Fruit fly (Drosophila melanogaster) whole organism, prepupa: ENCODE data around the gene CG10226.

Source experiments
- Blimp-1 ChIP-seq: fragments of 200-800 bp; sonication (Bioruptor generic); optimal IDR thresholded peaks from 3 replicates; lab custom pipeline; 2017; ENCODE audit warnings: missing biosample characterization, missing genetic modification characterization, mild to moderate bottlenecking, moderate library complexity, missing genetic modification reagents
- CG10631 ChIP-seq: fragments of 200-800 bp; sonication (Bioruptor generic); optimal IDR thresholded peaks from 2 replicates; lab custom pipeline; 2016; ENCODE audit warnings: missing biosample characterization, missing genetic modification characterization
- CG11902 ChIP-seq: fragments of 200-800 bp; sonication (Bioruptor generic); optimal IDR thresholded peaks from 3 replicates; lab custom pipeline; 2016; ENCODE audit warnings: missing biosample characterization, missing genetic modification characterization
- CG15336 ChIP-seq: fragments of 200-800 bp; sonication (Bioruptor generic); IDR thresholded peaks from 2 replicates; pipeline ENCODE4 v1.3.6; 2022; ENCODE audit warnings: missing biosample characterization, missing genetic modification characterization
- CG1621 ChIP-seq: fragments of 200-800 bp; sonication (Bioruptor generic); optimal IDR thresholded peaks from 3 replicates; lab custom pipeline; 2018; ENCODE audit warnings: missing biosample characterization, mild to moderate bottlenecking, missing genetic modification characterization
- CG3032 ChIP-seq: fragments of 200-800 bp; optimal IDR thresholded peaks from 2 replicates; lab custom pipeline; 2019; ENCODE audit warnings: missing biosample characterization, mild to moderate bottlenecking, missing genetic modification characterization, moderate library complexity
- CG32006 ChIP-seq: fragments of 200-800 bp; sonication (Bioruptor generic); optimal IDR thresholded peaks from 3 replicates; lab custom pipeline; 2017; ENCODE audit warnings: missing biosample characterization, mild to moderate bottlenecking, missing genetic modification characterization
- CG34406 ChIP-seq: fragments of 200-800 bp; sonication (Bioruptor generic); optimal IDR thresholded peaks from 3 replicates; lab custom pipeline; 2016; ENCODE audit warnings: missing biosample characterization, missing genetic modification characterization
- CG3919 ChIP-seq: fragments of 200-800 bp; sonication (Bioruptor generic); optimal IDR thresholded peaks from 3 replicates; lab custom pipeline; 2016; ENCODE audit warnings: missing biosample characterization, missing genetic modification characterization
- CG4318 ChIP-seq: fragments of 200-800 bp; sonication (Bioruptor generic); optimal IDR thresholded peaks from 3 replicates; lab custom pipeline; 2017; ENCODE audit warnings: missing biosample characterization, mild to moderate bottlenecking, missing genetic modification characterization
- CG6276 ChIP-seq: fragments of 200-800 bp; sonication (Bioruptor generic); optimal IDR thresholded peaks from 2 replicates; lab custom pipeline; 2017; ENCODE audit warnings: missing biosample characterization, mild to moderate bottlenecking, missing genetic modification characterization
- CG6792 ChIP-seq: fragments of 200-800 bp; sonication (Bioruptor generic); optimal IDR thresholded peaks from 3 replicates; lab custom pipeline; 2016; ENCODE audit warnings: missing biosample characterization, missing genetic modification characterization
- CG6808 ChIP-seq: fragments of 200-800 bp; sonication (Bioruptor generic); optimal IDR thresholded peaks from 3 replicates; lab custom pipeline; 2017; ENCODE audit warnings: missing biosample characterization, missing genetic modification characterization, mild to moderate bottlenecking, moderate library complexity, missing genetic modification reagents
- CG6854 ChIP-seq: fragments of 200-800 bp; sonication (Bioruptor generic); optimal IDR thresholded peaks from 2 replicates; lab custom pipeline; 2017; ENCODE audit warnings: missing biosample characterization, mild to moderate bottlenecking, missing genetic modification characterization
- CG7368 ChIP-seq: fragments of 200-800 bp; sonication (Bioruptor generic); optimal IDR thresholded peaks from 3 replicates; lab custom pipeline; 2016; ENCODE audit warnings: missing biosample characterization, missing genetic modification characterization
- CG8632 ChIP-seq: fragments of 200-800 bp; sonication (Bioruptor generic); optimal IDR thresholded peaks from 3 replicates; lab custom pipeline; 2016; ENCODE audit warnings: missing biosample characterization, missing genetic modification characterization
- CG9139 ChIP-seq: fragments of 200-800 bp; sonication (Bioruptor generic); optimal IDR thresholded peaks from 3 replicates; lab custom pipeline; 2017; ENCODE audit warnings: missing biosample characterization, mild to moderate bottlenecking, missing genetic modification characterization
- Eip75B ChIP-seq: fragments of 200-800 bp; sonication (Bioruptor generic); optimal IDR thresholded peaks from 3 replicates; lab custom pipeline; 2016; ENCODE audit warnings: missing biosample characterization, missing genetic modification characterization
- Eip78C ChIP-seq: fragments of 200-800 bp; sonication (Bioruptor generic); peaks from one replicate; lab custom pipeline; 2016; ENCODE audit warnings: missing biosample characterization, missing genetic modification characterization
- Eip93F ChIP-seq: fragments of 200-800 bp; sonication (Bioruptor generic); optimal IDR thresholded peaks from 2 replicates; lab custom pipeline; 2016; ENCODE audit warnings: missing biosample characterization, mild to moderate bottlenecking, missing genetic modification characterization
- Ets21C ChIP-seq: fragments of 200-800 bp; sonication (Bioruptor generic); optimal IDR thresholded peaks from 3 replicates; lab custom pipeline; 2016; ENCODE audit warnings: missing biosample characterization, missing genetic modification characterization
- Gug ChIP-seq: fragments of 200-800 bp; sonication (Bioruptor generic); IDR thresholded peaks from 2 replicates; pipeline ENCODE4 v1.3.6; 2022; ENCODE audit warnings: missing biosample characterization, missing genetic modification characterization
- Hr38 ChIP-seq: sonication (Bioruptor generic); optimal IDR thresholded peaks from 2 replicates; lab custom pipeline; 2016; ENCODE audit warnings: missing biosample characterization, missing genetic modification characterization
- Hr39 ChIP-seq: fragments of 200-800 bp; sonication (Bioruptor generic); optimal IDR thresholded peaks from 2 replicates; lab custom pipeline; 2016; ENCODE audit warnings: missing biosample characterization, missing genetic modification characterization
- Hr4 ChIP-seq: fragments of 200-800 bp; sonication (Bioruptor generic); optimal IDR thresholded peaks from 3 replicates; lab custom pipeline; 2016; ENCODE audit warnings: missing biosample characterization, missing genetic modification characterization
- Lpt ChIP-seq: fragments of 200-800 bp; sonication (Bioruptor generic); optimal IDR thresholded peaks from 3 replicates; lab custom pipeline; 2016; ENCODE audit warnings: missing biosample characterization, missing genetic modification characterization
- Smox ChIP-seq: fragments of 200-800 bp; sonication (Bioruptor generic); optimal IDR thresholded peaks from 3 replicates; lab custom pipeline; 2016; ENCODE audit warnings: missing biosample characterization, missing genetic modification characterization
- Sox102F ChIP-seq: fragments of 200-800 bp; sonication (Bioruptor generic); optimal IDR thresholded peaks from 2 replicates; lab custom pipeline; 2016; ENCODE audit warnings: missing biosample characterization, mild to moderate bottlenecking, missing genetic modification characterization
- Sox14 ChIP-seq: fragments of 200-800 bp; sonication (Bioruptor generic); optimal IDR thresholded peaks from 3 replicates; lab custom pipeline; 2016; ENCODE audit warnings: missing biosample characterization, missing genetic modification characterization
- Sox15 ChIP-seq: fragments of 200-800 bp; sonication (Bioruptor generic); optimal IDR thresholded peaks from 3 replicates; lab custom pipeline; 2016; ENCODE audit warnings: missing biosample characterization, missing genetic modification characterization
- achi ChIP-seq: fragments of 200-800 bp; sonication (Bioruptor generic); optimal IDR thresholded peaks from 3 replicates; lab custom pipeline; 2016; ENCODE audit warnings: missing biosample characterization, missing genetic modification characterization
- acj6 ChIP-seq: fragments of 200-800 bp; sonication (Bioruptor generic); optimal IDR thresholded peaks from 3 replicates; lab custom pipeline; 2016; ENCODE audit warnings: missing biosample characterization, missing genetic modification characterization
- cyc ChIP-seq: fragments of 200-800 bp; sonication (Bioruptor generic); optimal IDR thresholded peaks from 3 replicates; lab custom pipeline; 2016; ENCODE audit warnings: missing biosample characterization, missing genetic modification characterization
- dac ChIP-seq: fragments of 200-800 bp; sonication (Bioruptor generic); optimal IDR thresholded peaks from 2 replicates; lab custom pipeline; 2017; ENCODE audit warnings: missing biosample characterization, mild to moderate bottlenecking, missing genetic modification characterization
- dsx ChIP-seq: fragments of 200-800 bp; optimal IDR thresholded peaks from 3 replicates; lab custom pipeline; 2019; ENCODE audit warnings: missing biosample characterization, mild to moderate bottlenecking, missing genetic modification characterization, moderate library complexity; ENCODE audit not compliant: poor library complexity, severe bottlenecking
- esn ChIP-seq: fragments of 200-800 bp; sonication (Bioruptor generic); optimal IDR thresholded peaks from 2 replicates; lab custom pipeline; 2016; ENCODE audit warnings: missing biosample characterization, mild to moderate bottlenecking, missing genetic modification characterization, moderate library complexity
- fd59A ChIP-seq: fragments of 200-800 bp; sonication (Bioruptor generic); optimal IDR thresholded peaks from 2 replicates; lab custom pipeline; 2017; ENCODE audit warnings: missing biosample characterization, mild to moderate bottlenecking, missing genetic modification characterization, missing genetic modification reagents
- fd85E ChIP-seq: fragments of 200-800 bp; sonication (Bioruptor generic); optimal IDR thresholded peaks from 3 replicates; lab custom pipeline; 2016; ENCODE audit warnings: missing biosample characterization, missing genetic modification characterization
- fkh ChIP-seq: fragments of 200-800 bp; sonication (Bioruptor generic); optimal IDR thresholded peaks from 3 replicates; lab custom pipeline; 2017; ENCODE audit warnings: missing biosample characterization, mild to moderate bottlenecking, missing genetic modification characterization, moderate library complexity
- net ChIP-seq: fragments of 200-800 bp; sonication (Bioruptor generic); optimal IDR thresholded peaks from 3 replicates; lab custom pipeline; 2016; ENCODE audit warnings: missing biosample characterization, missing genetic modification characterization
- spab ChIP-seq: fragments of 200-800 bp; sonication (Bioruptor generic); optimal IDR thresholded peaks from 2 replicates; lab custom pipeline; 2017; ENCODE audit warnings: missing biosample characterization, mild to moderate bottlenecking, missing genetic modification characterization, missing genetic modification reagents
- ss ChIP-seq, 2 experiments: fragments of 200-800 bp; sonication (Bioruptor generic); optimal IDR thresholded peaks; 2 replicates in 1 of 2; 3 replicates in 1 of 2; lab custom pipeline; 2017 to 2018; ENCODE audit warnings: mild to moderate bottlenecking in 2 of 2, missing biosample characterization in 2 of 2, missing genetic modification characterization in 2 of 2, moderate library complexity in 1 of 2
- topi ChIP-seq: fragments of 200-800 bp; sonication (Bioruptor generic); optimal IDR thresholded peaks from 3 replicates; lab custom pipeline; 2016; ENCODE audit warnings: missing biosample characterization, missing genetic modification characterization
- vri ChIP-seq: fragments of 200-800 bp; sonication (Bioruptor generic); optimal IDR thresholded peaks from 3 replicates; lab custom pipeline; 2016; ENCODE audit warnings: missing biosample characterization, mild to moderate bottlenecking, missing genetic modification characterization

The CG10226 gene

DNA sequence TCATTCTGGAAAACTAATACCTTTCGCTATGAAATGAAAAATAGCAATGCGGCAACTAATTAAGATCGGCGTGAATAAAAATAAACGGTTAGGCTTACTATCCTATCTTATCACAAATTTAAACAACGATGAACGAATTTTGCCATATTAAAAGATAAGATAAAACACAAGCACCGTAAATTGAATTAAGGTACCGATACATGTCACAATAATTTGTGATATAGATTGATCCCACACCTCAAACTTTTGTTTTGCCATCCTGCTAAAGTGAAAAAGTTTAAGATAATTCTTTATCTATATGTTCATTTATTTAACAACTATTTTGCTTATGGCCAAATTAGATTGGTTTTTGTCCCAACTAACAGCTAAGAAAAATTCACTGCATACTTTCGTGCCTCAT lies 5.8 kb downstream of the CG10226 start, which contains the start of gene CG42714:
Gene CG42714 (minus strand): TSS at position 22 of the 400 bp plus-strand sequence.
- no peak for TF ChIP-seq Eip75B
- TF ChIP-seq Smox (GFP tag; lab: Kevin White, UChicago) = no peak
- no peak for TF ChIP-seq Ets21C
- TF ChIP-seq CG6808 = no peak
- no peak for TF ChIP-seq Sox102F
- TF ChIP-seq achi (GFP tag; lab: Kevin White, UChicago) = no peak
- no peak for TF ChIP-seq CG1621 (tag; lab: Kevin White, UChicago)
- TF ChIP-seq, all 60 proteins: peak for 0

DNA sequence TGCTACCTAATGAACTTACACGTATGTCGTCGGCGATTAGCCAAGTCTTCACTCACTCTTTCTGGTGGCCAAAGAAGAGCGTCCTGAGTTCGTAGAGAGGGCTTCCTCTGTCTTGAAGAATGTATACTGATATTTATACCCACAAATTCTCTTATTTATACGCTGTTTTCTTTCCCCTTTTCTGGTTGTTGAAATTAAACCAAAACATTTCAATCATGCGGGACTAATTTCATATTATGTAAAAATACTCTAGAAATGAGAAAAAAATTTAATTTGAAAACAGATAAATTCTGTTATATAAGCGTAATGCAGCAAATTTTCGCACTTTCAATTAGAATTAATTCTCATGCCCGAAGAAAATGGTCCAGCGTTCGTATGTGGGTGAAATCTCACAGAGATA lies 6.6 kb downstream of the CG10226 start, which contains the start of gene BG642312:
Gene BG642312 (minus strand): TSS at position 101 of the 400 bp plus-strand sequence.
- no peak for TF ChIP-seq net (GFP tag; lab: Kevin White, UChicago)
- TF ChIP-seq achi (GFP tag; lab: Kevin White, UChicago) = no peak
- TF ChIP-seq fkh (GFP tag; lab: Kevin White, UChicago) = no peak
- TF ChIP-seq vri (GFP tag; lab: Kevin White, UChicago) = no peak
- no peak for TF ChIP-seq Sox102F

- TF ChIP-seq CG3032 (tag; lab: Kevin White, UChicago) (no peak), CG7368 (no peak), CG11902 (GFP tag; lab: Kevin White, UChicago) (no peak), CG10631 (GFP tag; lab: Kevin White, UChicago) (no peak)
Measured at dm6 chr3L:6232261-6232660, 7.6 kb downstream of the CG10226 start, which contains the start of gene CG13299. Gene CG13299 (minus strand): TSS chr3L:6232361.

dm6 chr3L:6220187-6220586 lies 19.7 kb downstream of the CG10226 start, which contains the start of gene CG33946:
Gene CG33946 (plus strand): TSS chr3L:6220578.
- TF ChIP-seq Sox15 (GFP tag; lab: Kevin White, UChicago) (peak; percentile 57), CG34406 (GFP tag; lab: Kevin White, UChicago) (peak; percentile 38), CG8632 (GFP tag; lab: Kevin White, UChicago) (peak; percentile 37), esn (GFP tag; lab: Kevin White, UChicago) (peak; percentile 74), fd59A (no peak), CG3919 (GFP tag; lab: Kevin White, UChicago) (peak; percentile 76), Hr4 (GFP tag; lab: Kevin White, UChicago) (peak; percentile 60), topi (GFP tag; lab: Kevin White, UChicago) (peak; percentile 75), Eip75B (peak; percentile 39), fkh (GFP tag; lab: Kevin White, UChicago) (no peak), Hr39 (GFP tag; lab: Kevin White, UChicago) (peak; percentile 85), CG15336 (GFP tag; lab: Robert Waterston, UW) (peak; percentile 76), spab (GFP tag; lab: Kevin White, UChicago) (no peak), Eip78C (GFP tag; lab: Kevin White, UChicago) (peak; percentile 59), CG6808 (no peak), Lpt (GFP tag; lab: Kevin White, UChicago) (peak; percentile 41), CG9139 (GFP tag; lab: Kevin White, UChicago) (no peak), acj6 (GFP tag; lab: Kevin White, UChicago) (peak; percentile 58), Blimp-1 (peak; percentile 44), CG6276 (GFP tag; lab: Kevin White, UChicago) (peak; percentile 40), Gug (GFP tag; lab: Robert Waterston, UW) (peak; percentile 59), Smox (GFP tag; lab: Kevin White, UChicago) (peak; percentile 74), CG32006 (GFP tag; lab: Kevin White, UChicago) (peak; percentile 74), vri (GFP tag; lab: Kevin White, UChicago) (peak; percentile 35), CG10631 (GFP tag; lab: Kevin White, UChicago) (peak; percentile 49), Sox14 (peak; percentile 70), Hr38 (GFP tag; lab: Kevin White, UChicago) (no peak), fd85E (no peak), CG3032 (tag; lab: Kevin White, UChicago) (peak; percentile 3), CG6792 (GFP tag; lab: Kevin White, UChicago) (peak; percentile 39), CG4318 (GFP tag; lab: Kevin White, UChicago) (peak; percentile 40), CG6854 (GFP tag; lab: Kevin White, UChicago) (no peak), dsx (GFP tag; lab: Kevin White, UChicago) (no peak), CG7368 (peak; percentile 39), cyc (GFP tag; lab: Kevin White, UChicago) (peak; percentile 82), ss (GFP tag; optimal IDR thresholded peaks at IDR 0.05; lab: Kevin White, UChicago) (no peak), dac (GFP tag; lab: Kevin White, UChicago) (no peak), Sox102F (peak; percentile 53), Ets21C (peak; percentile 72), Eip93F (no peak)
